Worm (Caenorhabditis elegans): ENCODE results near the gene C50H2.7.

The C50H2.7 gene

DNA sequence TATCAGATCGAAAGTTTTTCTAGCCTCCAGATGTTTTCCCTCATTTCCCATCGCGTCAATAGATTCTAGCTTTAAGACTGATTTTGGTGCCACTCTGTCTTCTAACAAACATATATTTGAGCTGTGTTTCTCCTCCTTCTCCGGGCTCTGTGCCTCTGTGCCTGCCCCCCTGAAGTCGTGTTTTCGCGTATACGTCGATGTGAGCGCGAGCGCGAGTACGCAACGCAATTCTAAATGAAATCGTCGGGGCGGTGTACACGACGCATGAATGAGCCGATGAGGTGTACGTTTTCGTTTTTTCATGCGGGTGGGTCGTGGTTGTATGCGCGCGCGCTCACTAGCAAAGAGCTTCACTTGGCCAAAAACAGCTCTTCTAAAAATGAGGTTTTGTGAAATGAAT is 43.3 kb downstream of the C50H2.7 start:
- no peak for TF ChIP-seq unc-62 (GFP tag; optimal IDR thresholded peaks at IDR 0.05)

- no peak for TF ChIP-seq unc-62 (GFP tag; optimal IDR thresholded peaks at IDR 0.05)
Observed at ce11 chrV:9970119-9970518, 47.5 kb downstream of the C50H2.7 start.

Measured in whole organism, dauer.